Worm (Caenorhabditis elegans) whole organism, young adult: ENCODE results near the gene set-17.
A peak's percentile ranks its signal among the peaks of the same experiment; 100 is the strongest.

ENCODE experiments used
- B0019.2 ChIP-seq: fragments of 200-800 bp; sonication (Bioruptor generic); conservative IDR thresholded peaks from 2 replicates; pipeline ENCODE4 v1.3.6; 2022; ENCODE audit warnings: missing genetic modification reagents, missing genetic modification characterization, missing compliant biosample characterization
- C17E4.6 ChIP-seq: fragments of 200-800 bp; sonication (Bioruptor generic); IDR thresholded peaks from 2 replicates; pipeline ENCODE4 v1.3.6; 2022; ENCODE audit warnings: missing genetic modification reagents, missing genetic modification characterization, missing compliant biosample characterization
- F33H1.4 ChIP-seq: fragments of 200-800 bp; sonication (Bioruptor generic); IDR thresholded peaks from 2 replicates; pipeline ENCODE4 v1.3.6; 2022; ENCODE audit warnings: missing genetic modification reagents, missing genetic modification characterization, missing compliant biosample characterization
- F39B2.1 ChIP-seq: fragments of 200-800 bp; sonication (Bioruptor generic); IDR thresholded peaks from 2 replicates; pipeline ENCODE4 v1.3.6; 2022; ENCODE audit warnings: missing genetic modification reagents, missing genetic modification characterization, missing compliant biosample characterization
- F49E8.2 ChIP-seq: sonication (generic microtip); optimal IDR thresholded peaks from 3 replicates; lab custom pipeline; 2017; ENCODE audit warnings: missing genetic modification characterization, mild to moderate bottlenecking, missing compliant biosample characterization, antibody characterized with exemption, moderate library complexity; ENCODE audit not compliant: insufficient read depth
- F57A8.1 ChIP-seq: fragments of 200-800 bp; sonication (Bioruptor generic); optimal IDR thresholded peaks from 2 replicates; lab custom pipeline; 2018; ENCODE audit warnings: mild to moderate bottlenecking, missing genetic modification characterization, moderate library complexity, missing compliant biosample characterization
- F57C9.4 ChIP-seq: sonication (generic microtip); optimal IDR thresholded peaks from 2 replicates; lab custom pipeline; 2017; ENCODE audit warnings: mild to moderate bottlenecking, missing genetic modification characterization, missing compliant biosample characterization
- T07F8.4 ChIP-seq: sonication (generic microtip); optimal IDR thresholded peaks from 2 replicates; lab custom pipeline; 2016; ENCODE audit warnings: mild to moderate bottlenecking, missing genetic modification characterization, moderate library complexity, missing compliant biosample characterization
- Y56A3A.18 ChIP-seq: fragments of 200-800 bp; sonication (Bioruptor generic); IDR thresholded peaks from 2 replicates; pipeline ENCODE4 v1.3.6; 2022; ENCODE audit warnings: missing genetic modification reagents, missing genetic modification characterization, missing compliant biosample characterization
- Y79H2A.3 ChIP-seq: fragments of 200-800 bp; sonication (Bioruptor generic); conservative IDR thresholded peaks from 2 replicates; pipeline ENCODE4 v1.3.6; 2022; ENCODE audit warnings: missing genetic modification reagents, missing genetic modification characterization, missing compliant biosample characterization
- ZK185.1 ChIP-seq: sonication (generic microtip); optimal IDR thresholded peaks from 2 replicates; lab custom pipeline; 2016; ENCODE audit warnings: mild to moderate bottlenecking, missing genetic modification characterization, missing compliant biosample characterization; ENCODE audit not compliant: poor library complexity, severe bottlenecking
- ama-1 ChIP-seq, 3 experiments: fragments of 150-350 bp in 1 of 3; sonication (generic microtip) in 2 of 3; optimal IDR thresholded peaks; 2 replicates each; lab custom pipeline; 2014 to 2018; ENCODE audit warnings: missing biosample characterization in 2 of 3, missing genetic modification characterization in 2 of 3, missing genetic modification reagents in 2 of 3
- aptf-3 ChIP-seq: fragments of 200-800 bp; sonication (Bioruptor generic); IDR thresholded peaks from 2 replicates; pipeline ENCODE4 v1.3.6; 2022; ENCODE audit warnings: missing genetic modification characterization, missing compliant biosample characterization
- ceh-40 ChIP-seq: fragments of 200-800 bp; sonication (Bioruptor generic); IDR thresholded peaks from 2 replicates; pipeline ENCODE4 v1.3.6; 2022; ENCODE audit warnings: missing genetic modification characterization, missing compliant biosample characterization
- die-1 ChIP-seq: sonication (generic microtip); optimal IDR thresholded peaks from 2 replicates; lab custom pipeline; 2016; ENCODE audit warnings: missing genotype, mild to moderate bottlenecking, missing genetic modification characterization, missing compliant biosample characterization
- dox-1 ChIP-seq: fragments of 200-800 bp; sonication (Bioruptor generic); IDR thresholded peaks from 2 replicates; pipeline ENCODE4 v1.3.6; 2022; ENCODE audit warnings: missing genetic modification reagents, missing genetic modification characterization, missing compliant biosample characterization
- egl-44 ChIP-seq: fragments of 200-800 bp; sonication (Bioruptor generic); IDR thresholded peaks from 2 replicates; pipeline ENCODE4 v1.3.6; 2022; ENCODE audit warnings: missing genetic modification reagents, missing genetic modification characterization, missing compliant biosample characterization
- ets-4 ChIP-seq: fragments of 200-800 bp; sonication (Bioruptor generic); optimal IDR thresholded peaks from 2 replicates; lab custom pipeline; 2018; ENCODE audit warnings: mild to moderate bottlenecking, missing genetic modification characterization, missing compliant biosample characterization
- fkh-3 ChIP-seq: sonication (generic microtip); optimal IDR thresholded peaks from 2 replicates; lab custom pipeline; 2016; ENCODE audit warnings: mild to moderate bottlenecking, missing genetic modification characterization, missing compliant biosample characterization
- him-1 ChIP-seq: sonication (generic microtip); optimal IDR thresholded peaks from 2 replicates; lab custom pipeline; 2016; ENCODE audit warnings: missing genotype, missing genetic modification reagents, missing genetic modification characterization, missing compliant biosample characterization
- hmg-1.2 ChIP-seq: fragments of 200-800 bp; sonication (Bioruptor generic); IDR thresholded peaks from 2 replicates; pipeline ENCODE4 v1.3.6; 2022; ENCODE audit warnings: missing genetic modification reagents, missing genetic modification characterization, missing compliant biosample characterization
- hmg-20 ChIP-seq: fragments of 200-800 bp; sonication (Bioruptor generic); IDR thresholded peaks from 2 replicates; pipeline ENCODE4 v1.3.6; 2022; ENCODE audit warnings: missing genetic modification reagents, missing genetic modification characterization, missing compliant biosample characterization
- let-526 ChIP-seq: fragments of 200-800 bp; sonication (Bioruptor generic); IDR thresholded peaks from 2 replicates; pipeline ENCODE4 v1.3.6; 2022; ENCODE audit warnings: missing genetic modification reagents, missing genetic modification characterization, missing compliant biosample characterization
- let-607 ChIP-seq, 2 experiments: fragments of 200-800 bp in 1 of 2; sonication (Bioruptor generic) in 1 of 2; sonication (generic microtip) in 1 of 2; optimal IDR thresholded peaks; 2 replicates each; lab custom pipeline; 2016 to 2018; ENCODE audit warnings: mild to moderate bottlenecking in 2 of 2, missing compliant biosample characterization in 2 of 2, missing genetic modification characterization in 2 of 2, moderate library complexity in 2 of 2, missing genotype in 1 of 2
- lin-26 ChIP-seq: fragments of 200-800 bp; sonication (Bioruptor generic); IDR thresholded peaks from 2 replicates; pipeline ENCODE4 v1.3.6; 2022; ENCODE audit warnings: missing genetic modification reagents, missing genetic modification characterization, missing compliant biosample characterization
- lin-35 ChIP-seq, 3 experiments: fragments of 150-350 bp in 2 of 3; sonication (generic microtip) in 1 of 3; optimal IDR thresholded peaks; 2 replicates each; lab custom pipeline; 2014 to 2018; ENCODE audit warnings: missing biosample characterization in 3 of 3, missing genetic modification characterization in 3 of 3, missing genetic modification reagents in 3 of 3
- lin-54 ChIP-seq: fragments of 200-800 bp; sonication (Bioruptor generic); optimal IDR thresholded peaks from 2 replicates; lab custom pipeline; 2018; ENCODE audit warnings: mild to moderate bottlenecking, missing genetic modification characterization, missing compliant biosample characterization
- lsl-1 ChIP-seq: fragments of 200-800 bp; sonication (Bioruptor generic); optimal IDR thresholded peaks from 2 replicates; lab custom pipeline; 2018; ENCODE audit warnings: mild to moderate bottlenecking, missing genetic modification characterization, moderate library complexity, missing compliant biosample characterization
- madf-3 ChIP-seq: fragments of 200-800 bp; sonication (Bioruptor generic); IDR thresholded peaks from 2 replicates; pipeline ENCODE4 v1.3.6; 2022; ENCODE audit warnings: missing genetic modification reagents, missing genetic modification characterization, missing compliant biosample characterization
- madf-8 ChIP-seq: fragments of 200-800 bp; sonication (Bioruptor generic); conservative IDR thresholded peaks from 2 replicates; pipeline ENCODE4 v1.3.6; 2022; ENCODE audit warnings: missing genetic modification reagents, missing genetic modification characterization, missing compliant biosample characterization
- nfya-1 ChIP-seq: sonication (generic microtip); optimal IDR thresholded peaks from 2 replicates; lab custom pipeline; 2017; ENCODE audit warnings: antibody characterized with exemption, missing compliant biosample characterization, missing genetic modification characterization, borderline replicate concordance; ENCODE audit not compliant: insufficient read depth
- nhr-120 ChIP-seq: fragments of 200-800 bp; sonication (Bioruptor generic); IDR thresholded peaks from 2 replicates; pipeline ENCODE4 v1.3.6; 2022; ENCODE audit warnings: missing genetic modification characterization, missing compliant biosample characterization
- nhr-80 ChIP-seq: sonication (generic microtip); optimal IDR thresholded peaks from 2 replicates; lab custom pipeline; 2016; ENCODE audit warnings: missing genetic modification characterization, missing compliant biosample characterization
- rec-8 ChIP-seq, 2 experiments: sonication (generic microtip); optimal IDR thresholded peaks; 2 replicates each; lab custom pipeline; 2016; ENCODE audit warnings: mild to moderate bottlenecking in 2 of 2, missing genetic modification characterization in 2 of 2, missing genetic modification reagents in 2 of 2, missing genotype in 2 of 2, missing biosample characterization in 1 of 2, missing compliant biosample characterization in 1 of 2, moderate library complexity in 1 of 2
- sdz-38 ChIP-seq: sonication (generic microtip); optimal IDR thresholded peaks from 2 replicates; lab custom pipeline; 2016; ENCODE audit warnings: missing genotype, missing genetic modification characterization, missing compliant biosample characterization
- snpc-1.3 ChIP-seq: sonication (generic microtip); optimal IDR thresholded peaks from 2 replicates; lab custom pipeline; 2017; ENCODE audit warnings: missing genetic modification characterization, mild to moderate bottlenecking, missing compliant biosample characterization, antibody characterized with exemption, moderate library complexity, missing genotype, missing genetic modification reagents; ENCODE audit not compliant: insufficient read depth
- snpc-3.4 ChIP-seq: sonication (generic microtip); optimal IDR thresholded peaks from 2 replicates; lab custom pipeline; 2017; ENCODE audit warnings: missing genetic modification characterization, mild to moderate bottlenecking, missing compliant biosample characterization, antibody characterized with exemption, moderate library complexity, missing genotype, missing genetic modification reagents
- snpc-4 ChIP-seq, 5 experiments: fragments of 150-350 bp in 1 of 5; sonication (generic microtip) in 4 of 5; optimal IDR thresholded peaks; 2 replicates each; lab custom pipeline; 2014 to 2018; ENCODE audit warnings: missing genetic modification characterization in 5 of 5, missing biosample characterization in 3 of 5, antibody characterized with exemption in 2 of 5, mild to moderate bottlenecking in 2 of 5, missing compliant biosample characterization in 2 of 5, missing genotype in 2 of 5, moderate library complexity in 2 of 5, missing genetic modification reagents in 1 of 5
- sptf-2 ChIP-seq: fragments of 200-800 bp; sonication (Bioruptor generic); optimal IDR thresholded peaks from 2 replicates; lab custom pipeline; 2018; ENCODE audit warnings: mild to moderate bottlenecking, missing genetic modification characterization, missing compliant biosample characterization
- zim-3 ChIP-seq: sonication (generic microtip); optimal IDR thresholded peaks from 2 replicates; lab custom pipeline; 2017; ENCODE audit warnings: mild to moderate bottlenecking, missing genetic modification characterization, moderate library complexity, missing compliant biosample characterization
- ztf-22 ChIP-seq: fragments of 200-800 bp; sonication (Bioruptor generic); optimal IDR thresholded peaks from 2 replicates; lab custom pipeline; 2018; ENCODE audit warnings: mild to moderate bottlenecking, missing genetic modification characterization, moderate library complexity, missing compliant biosample characterization
- ztf-28 ChIP-seq: fragments of 200-800 bp; sonication (Bioruptor generic); IDR thresholded peaks from 2 replicates; pipeline ENCODE4 v1.3.6; 2022; ENCODE audit warnings: missing genetic modification reagents, missing genetic modification characterization, missing compliant biosample characterization

Gene set-17

DNA sequence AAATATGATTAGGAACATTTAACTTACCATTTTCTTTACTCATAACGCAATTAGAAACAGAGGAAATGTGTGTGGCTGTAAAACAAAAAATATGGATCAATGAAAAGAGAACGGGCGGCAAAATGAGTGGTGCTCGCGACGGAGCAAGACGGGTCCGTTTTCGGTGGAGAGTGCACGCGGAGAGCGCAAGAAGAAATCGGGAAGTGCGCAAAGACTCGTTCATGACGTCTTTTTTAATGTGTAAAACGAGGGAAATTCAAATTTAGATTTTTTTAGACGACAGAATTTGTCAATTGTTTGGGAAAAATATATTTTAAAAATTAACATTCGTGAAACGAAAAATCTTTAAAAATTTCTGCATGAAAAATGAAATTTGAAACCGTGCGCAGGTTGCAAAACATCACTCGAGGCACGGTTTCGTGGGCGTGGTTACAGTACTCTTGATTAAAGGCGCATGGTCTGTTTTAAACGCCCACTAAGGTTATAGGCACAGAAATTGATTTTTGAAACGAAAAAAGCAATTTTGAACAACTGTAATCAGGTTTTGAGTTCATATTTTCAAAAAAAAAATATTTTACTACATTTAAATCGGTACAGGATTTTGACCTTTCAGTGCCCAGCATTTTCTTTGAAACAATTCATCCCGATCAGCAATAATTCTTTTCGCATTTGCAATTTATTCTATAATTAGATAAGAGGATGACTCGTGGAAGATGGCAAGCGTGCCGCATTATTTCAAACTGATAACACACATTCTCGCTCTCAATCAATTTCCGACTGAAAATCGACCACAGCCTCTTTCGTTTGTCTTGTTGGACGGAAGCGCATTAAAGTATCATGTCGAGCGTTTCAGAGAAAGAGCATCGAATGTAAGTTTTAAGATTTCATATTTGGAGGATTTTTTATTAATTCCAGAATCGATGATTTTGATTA, 29.2 kb upstream of the set-17 start, which contains the start of the genes szy-20 and C18E9.5 (continued):
- TF ChIP-seq sdz-38 (tag; lab: Kevin White, UChicago) (no peak), T07F8.4 (no peak), fkh-3 (no peak), hmg-20 (GFP tag; lab: Robert Waterston, UW) (peak; percentile 43; the same call in 1 of the 2 replicates), C17E4.6 (no peak), ceh-40 (GFP tag; lab: Robert Waterston, UW) (no peak), madf-8 (GFP tag; lab: Robert Waterston, UW) (peak; percentile 88), ztf-22 (GFP tag; lab: Kevin White, UChicago) (no peak), F57A8.1 (GFP tag; lab: Kevin White, UChicago) (no peak), snpc-3.4 (tag; lab: Kevin White, UChicago) (peak; percentile 40), F33H1.4 (peak; percentile 66), hmg-1.2 (peak; percentile 47)
- TF ChIP-seq, all 124 proteins: peak for 43

ce11 chrII:8964835-8965234, 24.5 kb upstream of the set-17 start, which contains the start of the genes ndub-3 and C18E9.2:
Gene ndub-3 (minus strand): TSS chrII:8964890.
Gene C18E9.2 (plus strand): TSS chrII:8965006.
- TF ChIP-seq lin-54 (GFP tag; lab: Kevin White, UChicago) (no peak), let-526 (GFP tag; lab: Robert Waterston, UW) (no peak), ama-1 (optimal IDR thresholded peaks at IDR 0.05; lab: Kevin White, UChicago) (no peak), ama-1 (GFP tag; optimal IDR thresholded peaks at IDR 0.05; lab: Kevin White, UChicago) (no peak), lsl-1 (GFP tag; lab: Kevin White, UChicago) (no peak), rec-8 (tag; optimal IDR thresholded peaks at IDR 0.05; lab: Kevin White, UChicago) (no peak), zim-3 (tag; lab: Kevin White, UChicago) (no peak), B0019.2 (GFP tag; lab: Robert Waterston, UW) (no peak), ztf-28 (GFP tag; lab: Robert Waterston, UW) (no peak), lin-26 (GFP tag; lab: Robert Waterston, UW) (no peak), F49E8.2 (no peak), F57A8.1 (GFP tag; lab: Kevin White, UChicago) (no peak), Y56A3A.18 (GFP tag; lab: Robert Waterston, UW) (no peak), nfya-1 (no peak), ZK185.1 (tag; lab: Kevin White, UChicago) (no peak), nhr-120 (no peak), ets-4 (GFP tag; lab: Kevin White, UChicago) (no peak), let-607 (tag; optimal IDR thresholded peaks at IDR 0.05; lab: Kevin White, UChicago) (peak; percentile 86 to 93), Y79H2A.3 (GFP tag; lab: Robert Waterston, UW) (no peak), hmg-20 (GFP tag; lab: Robert Waterston, UW) (no peak), madf-3 (no peak), snpc-1.3 (no peak), die-1 (tag; lab: Kevin White, UChicago) (no peak), nhr-80 (tag; lab: Kevin White, UChicago) (peak; percentile 29), dox-1 (GFP tag; lab: Robert Waterston, UW) (peak; percentile 52; the same call in 1 of the 2 replicates), lin-35 (GFP tag; optimal IDR thresholded peaks at IDR 0.05; lab: Kevin White, UChicago) (no peak), F57C9.4 (tag; lab: Kevin White, UChicago) (no peak), him-1 (tag; lab: Kevin White, UChicago) (no peak), sptf-2 (GFP tag; lab: Kevin White, UChicago) (no peak), snpc-4 (GFP tag; optimal IDR thresholded peaks at IDR 0.05; lab: Kevin White, UChicago) (no peak), snpc-4 (tag; optimal IDR thresholded peaks at IDR 0.05; lab: Kevin White, UChicago) (no peak), egl-44 (GFP tag; lab: Robert Waterston, UW) (no peak), aptf-3 (GFP tag; lab: Robert Waterston, UW) (no peak), F39B2.1 (GFP tag; lab: Robert Waterston, UW) (no peak)
